Worm (Caenorhabditis elegans) whole organism, L2 larva: ENCODE results near the gene ggtb-1.
A peak's percentile ranks its signal among the peaks of the same experiment; 100 is the strongest.

Source experiments
- R02D3.7 ChIP-seq: fragments of 150-350 bp; optimal IDR thresholded peaks from 2 replicates; lab custom pipeline; 2014; ENCODE audit warnings: missing biosample characterization, missing genetic modification characterization
- ZK546.5 ChIP-seq: sonication (generic microtip); optimal IDR thresholded peaks from 2 replicates; lab custom pipeline; 2017; ENCODE audit warnings: missing biosample characterization, missing genetic modification characterization
- ama-1 ChIP-seq: fragments of 150-350 bp; optimal IDR thresholded peaks from 2 replicates; lab custom pipeline; 2018; ENCODE audit warnings: inconsistent platforms
- lin-13 ChIP-seq: fragments of 150-350 bp; optimal IDR thresholded peaks from 2 replicates; lab custom pipeline; 2014; ENCODE audit warnings: missing biosample characterization, missing genetic modification reagents, missing genetic modification characterization
- nhr-25 ChIP-seq: fragments of 150-350 bp; sonication (generic microtip); optimal IDR thresholded peaks from 3 replicates; lab custom pipeline; 2014; ENCODE audit warnings: missing biosample characterization, missing genetic modification characterization
- ztf-11 ChIP-seq: sonication (generic microtip); optimal IDR thresholded peaks from 2 replicates; lab custom pipeline; 2017; ENCODE audit warnings: missing biosample characterization, missing genetic modification characterization

- peak; percentile 64 for TF ChIP-seq ZK546.5 (tag; lab: Kevin White, UChicago)
- peak; percentile 79 for TF ChIP-seq ama-1 (lab: Kevin White, UChicago)
- peak; percentile 92 for TF ChIP-seq nhr-25 (tag; lab: Kevin White, UChicago)
- peak; percentile 90 for TF ChIP-seq lin-13
- no peak for TF ChIP-seq R02D3.7
- peak; percentile 69 for TF ChIP-seq ztf-11 (tag; lab: Kevin White, UChicago)
Observed at ce11 chrIII:7155631-7156030, 22.1 kb downstream of the ggtb-1 start.
